Fruit fly (Drosophila melanogaster): ENCODE measurements around the gene Cyp4g1.

Cyp4g1 gene

DNA sequence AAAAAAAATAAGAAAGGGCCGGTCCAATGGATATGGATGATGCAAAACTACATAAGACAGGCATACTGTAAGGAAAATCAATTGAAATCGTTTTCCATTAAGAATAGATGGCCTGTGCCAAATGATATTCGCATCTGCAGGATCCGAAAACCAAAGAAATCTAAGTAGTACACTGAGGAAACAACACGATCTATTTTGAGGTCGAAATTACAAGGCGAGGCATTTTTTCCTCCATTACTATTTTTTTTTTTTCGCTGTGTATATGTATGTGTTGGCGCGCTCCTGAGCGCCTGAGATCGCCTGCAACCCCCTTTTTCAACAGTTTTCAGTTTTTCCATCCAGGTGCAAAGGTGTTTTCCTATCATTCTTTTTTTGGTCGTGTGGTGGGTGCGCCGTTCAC lies 5.2 kb downstream of the Cyp4g1 start:
- TF ChIP-seq MBD-R2 (GFP tag; IDR thresholded peaks at IDR 0.05) (no peak), Xrp1 (GFP tag; IDR thresholded peaks at IDR 0.05) (0 out of 2 replicates have a peak, but pooled peaks have one; percentile 16), CG18764 (GFP tag; optimal IDR thresholded peaks at IDR 0.05) (no peak), CG11723 (GFP tag; optimal IDR thresholded peaks at IDR 0.05) (no peak), CG10366 (GFP tag; IDR thresholded peaks at IDR 0.05) (no peak), zfh1 (GFP tag; IDR thresholded peaks at IDR 0.05) (0 out of 3 replicates have a peak, but pooled peaks have one; percentile 26), Nf-YA (GFP tag; IDR thresholded peaks at IDR 0.05) (no peak), CG4282 (GFP tag; optimal IDR thresholded peaks at IDR 0.05) (no peak), gsb-n (tag; optimal IDR thresholded peaks at IDR 0.05) (peak; percentile 15), CG10267 (tag; optimal IDR thresholded peaks at IDR 0.05) (no peak), sd (tag; optimal IDR thresholded peaks at IDR 0.05) (no peak), Tbp (GFP tag; optimal IDR thresholded peaks at IDR 0.05) (no peak), bab2 (GFP tag; optimal IDR thresholded peaks at IDR 0.05) (no peak), CG1024 (GFP tag; IDR thresholded peaks at IDR 0.05) (no peak), CG16779 (GFP tag; IDR thresholded peaks at IDR 0.05) (no peak), CG34224 (GFP tag; IDR thresholded peaks at IDR 0.05; ENCODE audit: partially characterized antibody) (no peak), Camta (GFP tag; optimal IDR thresholded peaks at IDR 0.05) (no peak), B-H2 (GFP tag; optimal IDR thresholded peaks at IDR 0.05) (no peak), inv (GFP tag; IDR thresholded peaks at IDR 0.05; ENCODE audit: partially characterized antibody) (no peak), CG32532 (GFP tag; IDR thresholded peaks at IDR 0.05) (no peak), CG14014 (GFP tag; IDR thresholded peaks at IDR 0.05) (no peak), Mrtf (GFP tag; IDR thresholded peaks at IDR 0.05) (no peak), Ets65A (GFP tag) (peak; percentile 4), CG34376 (GFP tag; optimal IDR thresholded peaks at IDR 0.05) (no peak), tll (GFP tag; optimal IDR thresholded peaks at IDR 0.05) (no peak), sens (GFP tag) (peak; percentile 75), HLH54F (GFP tag; optimal IDR thresholded peaks at IDR 0.05) (no peak), CG2875 (GFP tag; optimal IDR thresholded peaks at IDR 0.05) (no peak), eyg (GFP tag; optimal IDR thresholded peaks at IDR 0.05) (no peak), CG6854 (GFP tag; optimal IDR thresholded peaks at IDR 0.05) (no peak), CG17385 (GFP tag; optimal IDR thresholded peaks at IDR 0.05) (no peak), otp (GFP tag; IDR thresholded peaks at IDR 0.05) (0 out of 3 replicates have a peak, but pooled peaks have one; percentile 11), Awh (GFP tag; IDR thresholded peaks at IDR 0.05) (no peak), gfzf (GFP tag; optimal IDR thresholded peaks at IDR 0.05) (no peak), Fer2 (tag; optimal IDR thresholded peaks at IDR 0.05) (no peak), CG34422 (GFP tag; IDR thresholded peaks at IDR 0.05) (no peak), Bdp1 (GFP tag; optimal IDR thresholded peaks at IDR 0.05) (no peak), CG15696 (tag; optimal IDR thresholded peaks at IDR 0.05) (peak; percentile 15), corto (GFP tag; optimal IDR thresholded peaks at IDR 0.05) (no peak), dmrt99B (tag; optimal IDR thresholded peaks at IDR 0.05) (no peak), HmgD (GFP tag; optimal IDR thresholded peaks at IDR 0.05) (no peak), zf30C (GFP tag; optimal IDR thresholded peaks at IDR 0.05) (peak; percentile 92), CG4730 (GFP tag; IDR thresholded peaks at IDR 0.05) (no peak), sc (optimal IDR thresholded peaks at IDR 0.05) (no peak), sc (GFP tag; optimal IDR thresholded peaks at IDR 0.05) (no peak), hkb (optimal IDR thresholded peaks at IDR 0.05) (no peak), hkb (GFP tag; IDR thresholded peaks at IDR 0.05) (no peak), Mad (GFP tag; optimal IDR thresholded peaks at IDR 0.05) (no peak), CG6813 (GFP tag; optimal IDR thresholded peaks at IDR 0.05) (no peak), CG2199 (GFP tag; IDR thresholded peaks at IDR 0.05) (no peak), CG12236 (GFP tag; optimal IDR thresholded peaks at IDR 0.05) (no peak), unc-4 (GFP tag; IDR thresholded peaks at IDR 0.05; ENCODE audit: partially characterized antibody) (no peak), dmrt11E (tag; optimal IDR thresholded peaks at IDR 0.05) (peak; percentile 22)
